Worm (Caenorhabditis elegans) whole organism, L4 larva: Measurements from ENCODE around the gene F58H1.2.

Experiments used
- F26F4.8 ChIP-seq: fragments of 200-800 bp; sonication (Bioruptor generic); conservative IDR thresholded peaks from 2 replicates; pipeline ENCODE4 v1.3.6; 2022; ENCODE audit warnings: missing genetic modification characterization, missing compliant biosample characterization
- R02D3.7 ChIP-seq: fragments of 150-350 bp; sonication (generic microtip); optimal IDR thresholded peaks from 3 replicates; lab custom pipeline; 2014; ENCODE audit warnings: missing biosample characterization, missing genetic modification characterization
- T20F7.1 ChIP-seq: fragments of 200-800 bp; sonication (Bioruptor generic); optimal IDR thresholded peaks from 2 replicates; lab custom pipeline; 2018; ENCODE audit warnings: mild to moderate bottlenecking, missing genetic modification characterization, missing compliant biosample characterization
- ZK546.5 ChIP-seq, 2 experiments: sonication (generic microtip); optimal IDR thresholded peaks; 2 replicates each; lab custom pipeline; 2017; ENCODE audit warnings: missing biosample characterization in 2 of 2, missing genetic modification characterization in 2 of 2
- attf-4 ChIP-seq: sonication (generic microtip); optimal IDR thresholded peaks from 3 replicates; lab custom pipeline; 2017; ENCODE audit warnings: missing biosample characterization, missing genetic modification characterization
- ceh-28 ChIP-seq: fragments of 150-350 bp; optimal IDR thresholded peaks from 2 replicates; lab custom pipeline; 2014; ENCODE audit warnings: missing biosample characterization, missing genetic modification reagents, missing genetic modification characterization
- ceh-82 ChIP-seq: sonication (generic microtip); optimal IDR thresholded peaks from 2 replicates; lab custom pipeline; 2017; ENCODE audit warnings: missing biosample characterization, missing genetic modification characterization
- ces-1 ChIP-seq: fragments of 150-350 bp; sonication (generic microtip); optimal IDR thresholded peaks from 4 replicates; lab custom pipeline; 2014; ENCODE audit warnings: missing biosample characterization, missing genetic modification reagents, missing genetic modification characterization
- ctbp-1 ChIP-seq: fragments of 200-800 bp; sonication (Bioruptor generic); IDR thresholded peaks from 2 replicates; pipeline ENCODE4 v1.3.6; 2022; ENCODE audit warnings: missing genetic modification reagents, missing genetic modification characterization, missing compliant biosample characterization
- daf-16 ChIP-seq, 3 experiments: sonication (generic microtip); optimal IDR thresholded peaks; 2 replicates each; lab custom pipeline; 2016 to 2017; ENCODE audit warnings: missing genetic modification characterization in 3 of 3, missing genetic modification reagents in 3 of 3, mild to moderate bottlenecking in 2 of 3, missing compliant biosample characterization in 2 of 3, missing biosample characterization in 1 of 3, moderate library complexity in 1 of 3
- daf-19 ChIP-seq: fragments of 200-800 bp; sonication (Bioruptor generic); conservative IDR thresholded peaks from 2 replicates; pipeline ENCODE4 v1.3.6; 2022; ENCODE audit warnings: missing genetic modification characterization, missing compliant biosample characterization
- dmd-6 ChIP-seq: fragments of 200-800 bp; sonication (Bioruptor generic); IDR thresholded peaks from 2 replicates; pipeline ENCODE4 v1.3.6; 2022; ENCODE audit warnings: missing genetic modification reagents, missing genetic modification characterization, missing compliant biosample characterization
- dve-1 ChIP-seq: sonication (generic microtip); optimal IDR thresholded peaks from 2 replicates; lab custom pipeline; 2017; ENCODE audit warnings: antibody characterized with exemption, mild to moderate bottlenecking, missing genetic modification characterization, missing compliant biosample characterization; ENCODE audit not compliant: insufficient read depth
- fkh-10 ChIP-seq: fragments of 150-350 bp; optimal IDR thresholded peaks from 2 replicates; lab custom pipeline; 2014; ENCODE audit warnings: missing biosample characterization, missing genetic modification reagents, missing genetic modification characterization
- fos-1 ChIP-seq: fragments of 150-350 bp; optimal IDR thresholded peaks from 2 replicates; lab custom pipeline; 2014; ENCODE audit warnings: missing biosample characterization, missing genetic modification characterization
- hif-1 ChIP-seq, 2 experiments: sonication (generic microtip); optimal IDR thresholded peaks; 2 replicates each; lab custom pipeline; 2016 to 2017; ENCODE audit warnings: missing compliant biosample characterization in 2 of 2, missing genetic modification characterization in 2 of 2, missing genetic modification reagents in 2 of 2, missing genotype in 2 of 2, mild to moderate bottlenecking in 1 of 2
- hlh-30 ChIP-seq: sonication (generic microtip); optimal IDR thresholded peaks from 2 replicates; lab custom pipeline; 2017; ENCODE audit warnings: antibody characterized with exemption, mild to moderate bottlenecking, missing genetic modification characterization, missing compliant biosample characterization; ENCODE audit not compliant: insufficient read depth
- lin-1 ChIP-seq: fragments of 200-800 bp; sonication (Bioruptor generic); IDR thresholded peaks from 2 replicates; pipeline ENCODE4 v1.3.6; 2022; ENCODE audit warnings: missing genetic modification reagents, missing genetic modification characterization, missing compliant biosample characterization
- lin-15B ChIP-seq: fragments of 150-350 bp; sonication (generic microtip); optimal IDR thresholded peaks from 3 replicates; lab custom pipeline; 2014; ENCODE audit warnings: missing biosample characterization, missing genetic modification characterization
- mdt-29 ChIP-seq: fragments of 200-800 bp; sonication (Bioruptor generic); IDR thresholded peaks from 2 replicates; pipeline ENCODE4 v1.3.6; 2022; ENCODE audit warnings: missing genetic modification reagents, missing genetic modification characterization, missing compliant biosample characterization
- mep-1 ChIP-seq: fragments of 150-350 bp; sonication (generic microtip); optimal IDR thresholded peaks from 3 replicates; lab custom pipeline; 2014; ENCODE audit warnings: missing biosample characterization, missing genetic modification characterization
- mxl-3 ChIP-seq: fragments of 200-800 bp; sonication (Bioruptor generic); optimal IDR thresholded peaks from 2 replicates; lab custom pipeline; 2018; ENCODE audit warnings: mild to moderate bottlenecking, missing genetic modification characterization, missing compliant biosample characterization
- nhr-25 ChIP-seq: sonication (generic microtip); optimal IDR thresholded peaks from 2 replicates; lab custom pipeline; 2017; ENCODE audit warnings: missing genetic modification characterization, mild to moderate bottlenecking, missing compliant biosample characterization, antibody characterized with exemption, moderate library complexity, borderline replicate concordance; ENCODE audit not compliant: insufficient read depth
- nhr-48 ChIP-seq: sonication (generic microtip); optimal IDR thresholded peaks from 2 replicates; lab custom pipeline; 2016; ENCODE audit warnings: mild to moderate bottlenecking, missing genetic modification characterization, missing compliant biosample characterization
- nhr-6 ChIP-seq: fragments of 150-350 bp; optimal IDR thresholded peaks from 2 replicates; lab custom pipeline; 2014; ENCODE audit warnings: missing biosample characterization, missing genetic modification characterization
- pha-4 ChIP-seq, 2 experiments: fragments of 150-350 bp in 1 of 2; fragments of 200-800 bp in 1 of 2; sonication (Bioruptor generic) in 1 of 2; IDR thresholded peaks in 1 of 2; optimal IDR thresholded peaks in 1 of 2; 2 replicates each; pipeline versions ENCODE4 v1.3.6 to Lab custom; 2014 to 2022; ENCODE audit warnings: missing genetic modification characterization in 2 of 2, missing genetic modification reagents in 2 of 2, missing biosample characterization in 1 of 2, missing compliant biosample characterization in 1 of 2
- php-3 ChIP-seq: fragments of 200-800 bp; sonication (Bioruptor generic); IDR thresholded peaks from 2 replicates; pipeline ENCODE4 v1.3.6; 2022; ENCODE audit warnings: missing genetic modification reagents, missing genetic modification characterization, missing compliant biosample characterization
- saeg-2 ChIP-seq: fragments of 200-800 bp; sonication (Bioruptor generic); IDR thresholded peaks from 2 replicates; pipeline ENCODE4 v1.3.6; 2022; ENCODE audit warnings: missing genetic modification reagents, missing genetic modification characterization, missing compliant biosample characterization
- set-16 ChIP-seq: fragments of 200-800 bp; sonication (Bioruptor generic); IDR thresholded peaks from 2 replicates; pipeline ENCODE4 v1.3.6; 2022; ENCODE audit warnings: missing genetic modification reagents, missing genetic modification characterization, missing compliant biosample characterization
- spr-3 ChIP-seq: fragments of 200-800 bp; sonication (Bioruptor generic); optimal IDR thresholded peaks from 2 replicates; lab custom pipeline; 2018; ENCODE audit warnings: mild to moderate bottlenecking, missing genetic modification characterization, missing compliant biosample characterization
- tra-1 ChIP-seq: fragments of 200-800 bp; sonication (Bioruptor generic); IDR thresholded peaks from 2 replicates; pipeline ENCODE4 v1.3.6; 2022; ENCODE audit warnings: missing genetic modification reagents, missing genetic modification characterization, missing compliant biosample characterization
- unc-130 ChIP-seq: sonication (generic microtip); optimal IDR thresholded peaks from 2 replicates; lab custom pipeline; 2016; ENCODE audit warnings: missing genetic modification reagents, missing genetic modification characterization, missing compliant biosample characterization
- unc-39 ChIP-seq: sonication (generic microtip); optimal IDR thresholded peaks from 2 replicates; lab custom pipeline; 2017; ENCODE audit warnings: missing biosample characterization, missing genetic modification characterization
- zag-1 ChIP-seq: fragments of 150-350 bp; optimal IDR thresholded peaks from 2 replicates; lab custom pipeline; 2014; ENCODE audit warnings: missing biosample characterization, missing genetic modification characterization
- ztf-11 ChIP-seq: fragments of 150-350 bp; optimal IDR thresholded peaks from 2 replicates; lab custom pipeline; 2014; ENCODE audit warnings: missing biosample characterization, missing genetic modification characterization

F58H1.2 gene

ce11 chrV:11952854-11953447, 24.1 kb downstream of the F58H1.2 start:
- no peak for TF ChIP-seq saeg-2 (GFP tag; lab: Robert Waterston, UW)
- TF ChIP-seq mep-1 (tag; lab: Kevin White, UChicago), result no peak
- no peak for TF ChIP-seq mxl-3 (GFP tag; lab: Kevin White, UChicago)
- TF ChIP-seq dve-1 (tag; lab: Kevin White, UChicago), result no peak
- TF ChIP-seq daf-16 (GFP tag; optimal IDR thresholded peaks at IDR 0.05; lab: Kevin White, UChicago), result no peak
- TF ChIP-seq daf-16 (tag; optimal IDR thresholded peaks at IDR 0.05; lab: Kevin White, UChicago), result no peak
- no peak for TF ChIP-seq ztf-11 (tag; lab: Kevin White, UChicago)
- no peak for TF ChIP-seq ZK546.5 (tag; optimal IDR thresholded peaks at IDR 0.05; lab: Kevin White, UChicago)
- no peak for TF ChIP-seq tra-1 (GFP tag; lab: Robert Waterston, UW)
- no peak for TF ChIP-seq attf-4 (tag; lab: Kevin White, UChicago)
- no peak for TF ChIP-seq mdt-29 (GFP tag; lab: Robert Waterston, UW)
- TF ChIP-seq ceh-28 (tag; lab: Kevin White, UChicago), result no peak
- TF ChIP-seq unc-130 (GFP tag; lab: Kevin White, UChicago), result no peak
- no peak for TF ChIP-seq lin-15B (tag; lab: Kevin White, UChicago)
- TF ChIP-seq daf-19, result no peak
- TF ChIP-seq pha-4 (GFP tag; IDR thresholded peaks at IDR 0.05; lab: Robert Waterston, UW), result no peak
- no peak for TF ChIP-seq pha-4 (tag; optimal IDR thresholded peaks at IDR 0.05; lab: Kevin White, UChicago)
- TF ChIP-seq fos-1 (tag; lab: Kevin White, UChicago), result no peak
- TF ChIP-seq ceh-82 (tag; lab: Kevin White, UChicago), result no peak
- no peak for TF ChIP-seq F26F4.8

ce11 chrV:11953621-11954020, 24.7 kb downstream of the F58H1.2 start:
- TF ChIP-seq nhr-6 (tag; lab: Kevin White, UChicago), result no peak
- TF ChIP-seq php-3, result no peak
- TF ChIP-seq fkh-10 (GFP tag; lab: Kevin White, UChicago), result peak; percentile 59
- peak; percentile 78 for TF ChIP-seq ctbp-1 (GFP tag; lab: Robert Waterston, UW)
- peak; percentile 75 for TF ChIP-seq ces-1 (GFP tag; lab: Kevin White, UChicago)

ce11 chrV:11955617-11956016, 26.7 kb downstream of the F58H1.2 start:
- TF ChIP-seq hlh-30 (no peak), unc-39 (tag; lab: Kevin White, UChicago) (no peak), zag-1 (tag; lab: Kevin White, UChicago) (no peak), R02D3.7 (tag; lab: Kevin White, UChicago) (no peak), lin-1 (GFP tag; lab: Robert Waterston, UW) (no peak), nhr-25 (no peak), dmd-6 (GFP tag; lab: Robert Waterston, UW) (no peak), mxl-3 (GFP tag; lab: Kevin White, UChicago) (no peak), hif-1 (tag; optimal IDR thresholded peaks at IDR 0.05; lab: Kevin White, UChicago) (no peak), T20F7.1 (GFP tag; lab: Kevin White, UChicago) (no peak), nhr-48 (tag; lab: Kevin White, UChicago) (no peak), set-16 (no peak), spr-3 (GFP tag; lab: Kevin White, UChicago) (no peak)
